Worm (Caenorhabditis elegans) whole organism, L4/young adult: ENCODE results near the gene Y53F4A.2.
A peak's percentile ranks its signal among the peaks of the same experiment; 100 is the strongest.

Experiments used
- W03F9.2 ChIP-seq: fragments of 150-350 bp; optimal IDR thresholded peaks from 2 replicates; lab custom pipeline; 2014; ENCODE audit warnings: missing biosample characterization, missing genetic modification characterization
- dao-5 ChIP-seq: sonication (generic microtip); optimal IDR thresholded peaks from 2 replicates; lab custom pipeline; 2016; ENCODE audit warnings: missing genotype, missing genetic modification characterization, moderate library complexity, missing compliant biosample characterization
- him-1 ChIP-seq: sonication (generic microtip); optimal IDR thresholded peaks from 2 replicates; lab custom pipeline; 2016; ENCODE audit warnings: missing genotype, missing genetic modification reagents, missing genetic modification characterization, missing compliant biosample characterization

The Y53F4A.2 gene

DNA sequence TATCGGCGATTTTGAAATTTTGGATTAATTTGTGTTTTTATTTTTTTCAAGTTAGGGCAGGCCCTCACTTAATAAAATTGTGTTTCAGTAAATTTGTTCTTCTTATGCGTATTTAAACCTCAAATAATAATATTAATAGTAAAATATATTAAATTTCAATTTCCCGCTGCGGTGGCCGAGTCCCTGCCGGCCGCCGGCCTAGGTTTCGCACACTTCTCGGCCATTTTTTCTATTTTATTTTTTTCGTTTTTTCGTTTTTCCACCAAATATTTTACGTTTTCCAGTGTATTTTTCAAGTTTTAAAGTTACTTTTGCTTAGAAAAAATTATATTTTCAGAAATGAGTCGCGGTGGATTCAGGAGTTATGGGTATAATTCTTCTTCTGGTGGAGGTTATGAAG lies 20.0 kb downstream of the Y53F4A.2 start, which contains the start of gene rbm-28:
Gene rbm-28 (plus strand): TSS at position 338 of the 400 bp plus-strand sequence.
- no peak for TF ChIP-seq him-1 (tag; lab: Kevin White, UChicago)
- peak; percentile 33 for TF ChIP-seq W03F9.2 (tag; lab: Kevin White, UChicago)

DNA sequence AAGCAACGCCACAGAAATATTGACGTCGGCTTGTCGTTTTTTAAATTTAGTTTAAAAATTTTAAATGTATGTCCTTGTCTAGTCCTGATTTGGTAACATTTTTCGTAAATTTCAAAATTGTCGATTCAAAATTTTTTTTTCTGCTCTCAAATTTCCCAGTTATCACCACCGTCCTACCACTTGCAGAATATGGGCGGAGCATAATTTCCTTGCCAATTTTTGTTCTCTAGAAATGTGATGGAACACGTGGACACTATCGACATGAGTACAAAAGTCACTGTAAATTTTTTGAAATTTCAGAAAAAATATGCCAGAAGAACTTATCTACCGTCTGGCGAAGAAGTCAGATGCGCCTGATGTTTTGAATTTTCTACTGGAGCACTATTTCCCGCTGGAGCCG lies 21.7 kb downstream of the Y53F4A.2 start, which contains the start of gene R05H10.7:
Gene R05H10.7 (plus strand): TSS at position 301 of the 400 bp plus-strand sequence.
- TF ChIP-seq him-1 (tag; lab: Kevin White, UChicago) (no peak), dao-5 (no peak), W03F9.2 (tag; lab: Kevin White, UChicago) (no peak)

DNA sequence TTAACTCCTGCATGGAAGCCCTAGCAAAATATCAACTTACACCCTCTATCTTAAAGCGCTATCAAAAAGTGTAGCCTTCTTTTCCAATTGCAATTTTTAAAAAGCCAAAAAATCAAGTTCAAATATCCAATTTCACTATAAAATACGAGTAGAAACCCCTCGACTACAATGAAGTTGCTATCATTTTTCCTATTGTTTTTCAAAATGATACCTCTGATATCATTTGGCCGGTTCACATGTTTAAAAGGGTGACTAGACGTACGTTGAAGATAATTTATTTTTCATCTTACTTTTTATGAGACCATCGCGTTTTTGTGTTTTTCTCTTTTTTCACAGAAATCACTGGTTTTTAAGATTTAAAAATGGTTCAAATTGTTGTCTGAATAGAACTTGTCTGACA lies 25.5 kb downstream of the Y53F4A.2 start, which contains the start of gene R05H10.1:
Gene R05H10.1 (plus strand): TSS at position 334 of the 400 bp plus-strand sequence.
- TF ChIP-seq W03F9.2 (tag; lab: Kevin White, UChicago), result no peak
- no peak for TF ChIP-seq dao-5
- TF ChIP-seq him-1 (tag; lab: Kevin White, UChicago), result no peak

DNA sequence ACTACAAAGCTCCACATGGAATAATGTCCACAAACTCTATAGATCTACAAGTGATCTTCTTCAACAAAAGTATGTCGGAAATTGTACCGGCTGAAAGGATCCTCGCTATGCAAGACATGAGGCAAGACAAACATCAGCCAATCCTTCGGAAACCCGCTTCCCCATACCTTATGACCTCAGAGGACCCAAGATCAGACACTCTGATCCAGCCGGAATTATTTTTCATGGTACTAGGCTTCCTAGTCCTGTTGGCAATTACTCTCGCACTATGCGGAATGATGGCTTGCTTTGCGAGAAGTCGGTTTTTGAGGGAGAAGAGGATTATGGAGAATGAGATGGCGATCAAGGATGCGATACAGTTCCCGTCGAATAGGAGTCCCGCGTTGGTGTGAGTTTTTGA lies 27.1 kb downstream of the Y53F4A.2 start:
- TF ChIP-seq him-1 (tag; lab: Kevin White, UChicago) (no peak), W03F9.2 (tag; lab: Kevin White, UChicago) (no peak), dao-5 (no peak)

DNA sequence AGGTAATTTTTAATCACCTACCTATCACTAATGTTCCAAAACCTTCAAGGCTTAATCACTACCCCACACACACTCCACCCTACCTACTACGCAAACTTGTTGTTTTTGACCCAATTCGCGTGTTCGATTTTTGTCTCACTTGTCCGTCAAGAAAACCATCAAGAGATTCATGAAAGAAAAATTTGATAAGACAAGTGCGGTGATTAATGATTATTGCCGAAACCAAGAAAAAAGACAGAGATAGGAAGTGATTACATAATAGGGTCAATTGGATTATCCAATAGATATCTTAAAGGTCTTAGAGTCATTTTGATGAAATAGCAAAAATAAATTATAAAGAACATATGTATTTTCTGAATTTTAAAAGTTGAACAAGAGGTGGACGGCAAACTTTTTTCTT lies 32.7 kb downstream of the Y53F4A.2 start:
- TF ChIP-seq him-1 (tag; lab: Kevin White, UChicago), result no peak
- no peak for TF ChIP-seq W03F9.2 (tag; lab: Kevin White, UChicago)
- no peak for TF ChIP-seq dao-5

DNA sequence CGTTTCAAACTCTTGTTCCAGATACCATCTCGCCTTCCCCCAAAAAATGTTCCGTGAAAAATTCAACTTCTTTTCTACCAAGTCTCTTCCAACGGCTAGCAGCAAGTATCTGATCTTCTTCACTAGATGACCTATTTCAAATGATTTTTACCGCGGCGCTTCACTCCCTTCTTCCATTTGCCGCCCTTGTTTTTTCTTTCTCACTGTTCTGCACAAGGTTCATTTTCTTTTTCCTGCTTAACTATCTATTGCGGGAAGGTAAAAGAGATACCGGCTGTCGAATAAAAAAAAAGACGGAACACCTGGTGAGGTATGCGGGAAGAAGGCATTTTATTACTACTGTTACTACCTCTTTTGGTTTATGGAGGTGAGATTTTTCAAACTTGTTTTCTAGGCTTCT lies 33.9 kb downstream of the Y53F4A.2 start, which contains the start of gene cdh-7:
Gene cdh-7 (plus strand): TSS at position 214 of the 400 bp plus-strand sequence.
- TF ChIP-seq him-1 (tag; lab: Kevin White, UChicago), result no peak
- no peak for TF ChIP-seq W03F9.2 (tag; lab: Kevin White, UChicago)
- no peak for TF ChIP-seq dao-5

DNA sequence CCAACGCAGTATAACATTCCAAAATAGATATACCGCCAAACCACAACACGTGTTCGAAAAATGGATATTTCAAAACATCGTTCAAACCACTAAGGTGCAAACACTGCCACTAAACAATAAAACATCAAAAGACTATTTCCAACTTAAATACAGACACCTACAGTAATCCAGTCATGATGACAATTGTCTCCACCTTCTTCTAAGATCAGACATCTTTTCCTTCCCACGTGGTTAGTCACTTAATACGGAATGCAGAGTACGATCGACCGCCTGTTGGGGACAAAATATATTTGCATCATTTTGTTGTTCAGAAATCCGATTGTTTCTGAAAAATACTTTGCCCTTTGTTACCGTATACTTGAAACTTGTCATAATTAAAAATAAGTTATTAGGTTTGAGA lies 35.7 kb downstream of the Y53F4A.2 start:
- no peak for TF ChIP-seq W03F9.2 (tag; lab: Kevin White, UChicago)
- no peak for TF ChIP-seq him-1 (tag; lab: Kevin White, UChicago)
- TF ChIP-seq dao-5, result no peak

DNA sequence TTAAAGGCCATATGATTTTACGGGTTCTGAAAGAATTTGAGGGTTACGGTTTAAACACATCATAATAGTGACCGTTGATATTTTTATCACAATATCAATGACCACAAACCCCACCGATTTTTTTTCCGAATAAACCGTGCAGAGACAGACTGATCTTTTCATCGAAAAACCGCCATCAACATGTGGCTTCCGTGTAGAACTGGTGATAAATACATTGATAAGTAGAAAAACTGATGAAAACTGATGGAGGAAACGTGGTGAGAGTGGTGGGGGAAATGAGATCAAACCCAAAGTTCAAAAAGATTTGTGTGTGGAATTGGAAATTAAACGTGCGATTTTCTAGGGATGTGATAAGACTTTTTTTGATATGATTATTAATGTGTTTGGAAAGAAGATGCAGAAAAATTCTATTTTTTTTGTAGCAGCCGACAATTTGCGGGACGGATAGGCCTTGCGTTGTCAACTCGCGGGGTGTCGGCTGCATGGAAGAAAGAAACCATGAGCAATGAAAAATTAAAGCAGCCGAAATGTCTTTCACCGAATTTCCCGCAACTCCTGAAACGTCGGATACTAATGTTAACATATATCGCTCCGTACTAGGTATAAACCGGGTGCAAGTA lies 38.2 kb downstream of the Y53F4A.2 start:
- no peak for TF ChIP-seq dao-5
- TF ChIP-seq him-1 (tag; lab: Kevin White, UChicago), result no peak
- no peak for TF ChIP-seq W03F9.2 (tag; lab: Kevin White, UChicago)

DNA sequence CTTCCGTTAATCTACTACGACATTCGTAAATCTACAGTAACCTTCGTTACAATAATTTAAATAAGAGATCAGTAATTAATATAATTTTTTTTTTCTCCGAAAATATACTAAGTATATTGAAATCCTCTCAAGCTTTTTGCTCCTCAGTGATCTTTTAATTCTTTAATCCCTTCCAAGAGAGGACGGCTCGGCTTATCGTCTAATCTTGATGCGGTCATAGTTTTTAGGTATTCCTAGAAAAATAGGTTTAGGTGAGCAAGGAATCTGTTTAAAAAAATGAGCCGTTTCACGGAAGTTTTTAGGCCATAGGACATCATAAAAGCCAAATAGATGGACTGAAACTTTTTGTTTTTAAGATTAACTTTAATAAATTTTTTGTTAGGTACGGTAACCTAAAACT lies 44.9 kb downstream of the Y53F4A.2 start:
- TF ChIP-seq W03F9.2 (tag; lab: Kevin White, UChicago), result no peak
- TF ChIP-seq him-1 (tag; lab: Kevin White, UChicago), result no peak
- no peak for TF ChIP-seq dao-5
